Fruit fly (Drosophila melanogaster) whole organism, pupa: ENCODE results near the gene Mo25.

Source experiments
- CG10348 ChIP-seq: fragments of 200-800 bp; sonication (Bioruptor generic); IDR thresholded peaks from 2 replicates; pipeline ENCODE4 v1.3.6; 2022; ENCODE audit warnings: missing biosample characterization, missing genetic modification characterization
- CG9948 ChIP-seq: fragments of 200-800 bp; sonication (Bioruptor generic); optimal IDR thresholded peaks from 2 replicates; lab custom pipeline; 2018; ENCODE audit warnings: missing biosample characterization, mild to moderate bottlenecking, missing genetic modification characterization, moderate library complexity
- D1 ChIP-seq: fragments of 200-800 bp; sonication (Bioruptor generic); optimal IDR thresholded peaks from 2 replicates; lab custom pipeline; 2018; ENCODE audit warnings: missing biosample characterization, mild to moderate bottlenecking, missing genetic modification characterization, moderate library complexity
- EcR ChIP-seq: fragments of 200-800 bp; sonication (Bioruptor generic); optimal IDR thresholded peaks from 3 replicates; lab custom pipeline; 2019; ENCODE audit warnings: missing biosample characterization, missing genetic modification characterization, mild to moderate bottlenecking, moderate library complexity, missing genetic modification reagents
- fd96Ca ChIP-seq: fragments of 200-800 bp; sonication (Bioruptor generic); IDR thresholded peaks from 3 replicates; pipeline ENCODE4 v1.3.6; 2022; ENCODE audit warnings: missing biosample characterization, missing genetic modification characterization
- gl ChIP-seq: fragments of 200-800 bp; sonication (Bioruptor generic); optimal IDR thresholded peaks from 2 replicates; lab custom pipeline; 2018; ENCODE audit warnings: missing biosample characterization, mild to moderate bottlenecking, missing genetic modification characterization
- rn ChIP-seq: fragments of 200-800 bp; sonication (Bioruptor generic); IDR thresholded peaks from 2 replicates; pipeline ENCODE4 v1.3.6; 2022; ENCODE audit warnings: missing biosample characterization, missing genetic modification characterization

DNA sequence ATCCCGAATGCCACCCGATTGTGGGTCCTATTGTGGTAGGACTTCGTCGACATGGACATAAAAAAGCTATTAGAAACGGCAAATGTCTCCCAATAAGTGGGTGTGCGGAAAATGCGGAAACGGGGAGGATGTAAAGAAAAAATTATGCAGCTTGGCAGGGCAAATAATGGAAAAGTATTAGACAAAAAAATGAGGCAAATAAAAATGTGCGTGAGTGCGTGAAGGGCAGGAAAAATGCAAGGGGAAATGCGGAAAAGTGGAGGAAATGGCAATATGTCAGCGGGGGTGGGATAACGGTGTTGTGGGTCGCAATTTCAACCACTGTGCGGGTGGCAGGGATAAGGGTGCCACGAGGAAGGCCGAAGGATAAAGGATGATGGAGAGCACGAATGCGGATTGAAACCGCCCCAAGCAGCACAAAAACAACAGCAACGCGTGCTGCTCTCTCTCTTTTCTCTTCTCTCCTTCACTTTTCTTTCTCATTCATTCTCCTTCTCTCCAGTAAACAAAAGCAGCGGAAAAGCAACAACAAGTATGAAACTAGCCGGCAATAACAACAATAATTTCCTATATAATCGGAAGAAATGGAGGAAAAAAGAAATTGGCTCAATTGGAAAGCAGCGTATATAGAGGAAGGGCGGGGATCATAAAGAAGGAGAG is 30.2 kb upstream of the Mo25 start:
- TF ChIP-seq D1, result no peak
- no peak for TF ChIP-seq CG9948 (tag; lab: Kevin White, UChicago)
- TF ChIP-seq rn (GFP tag; lab: Robert Waterston, UW), result no peak
- no peak for TF ChIP-seq gl (tag; lab: Kevin White, UChicago)
- no peak for TF ChIP-seq fd96Ca (GFP tag; lab: Robert Waterston, UW)
- TF ChIP-seq EcR, result no peak
- TF ChIP-seq CG10348, result no peak
